Worm (Caenorhabditis elegans) whole organism, L2 larva: ENCODE results near the gene F15B9.6.

ENCODE experiments used
- elt-3 ChIP-seq: sonication (generic microtip); optimal IDR thresholded peaks from 2 replicates; lab custom pipeline; 2017; ENCODE audit warnings: missing biosample characterization, missing genetic modification characterization
- lin-13 ChIP-seq: fragments of 150-350 bp; optimal IDR thresholded peaks from 2 replicates; lab custom pipeline; 2014; ENCODE audit warnings: missing biosample characterization, missing genetic modification reagents, missing genetic modification characterization
- zag-1 ChIP-seq: fragments of 150-350 bp; optimal IDR thresholded peaks from 2 replicates; lab custom pipeline; 2014; ENCODE audit warnings: missing biosample characterization, missing genetic modification characterization

DNA sequence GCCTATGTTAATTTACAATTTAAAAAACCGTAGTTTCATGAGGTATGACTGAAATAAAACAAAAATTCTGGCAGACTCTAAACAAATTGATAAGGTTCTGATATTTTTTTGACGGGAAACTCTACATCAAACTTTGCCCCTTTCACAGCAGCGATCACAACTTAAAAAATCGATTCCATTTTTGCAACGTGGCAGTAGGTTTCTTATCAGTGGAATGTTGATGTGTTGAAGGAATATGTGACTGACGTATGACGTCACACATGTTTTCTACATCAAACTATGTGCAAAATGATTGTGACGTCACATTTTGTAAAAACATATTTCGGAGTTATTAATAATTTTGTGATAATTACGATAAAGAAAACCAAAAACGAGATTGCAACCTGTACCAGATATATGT, 2.0 kb upstream of the F15B9.6 start:
- TF ChIP-seq elt-3 (tag; lab: Kevin White, UChicago): no peak
- TF ChIP-seq lin-13 (GFP tag; lab: Kevin White, UChicago): no peak
- no peak for TF ChIP-seq zag-1 (tag; lab: Kevin White, UChicago)
